Fruit fly (Drosophila melanogaster) whole organism, embryonic: ENCODE measurements around the gene how.
A peak's percentile ranks its signal among the peaks of the same experiment; 100 is the strongest.

ENCODE experiments used
- CG10321 ChIP-seq: fragments of 200-800 bp; sonication (Bioruptor generic); IDR thresholded peaks from 2 replicates; pipeline ENCODE4 v1.3.6; 2022; ENCODE audit warnings: missing biosample characterization, missing genetic modification characterization
- CG16779 ChIP-seq: fragments of 200-800 bp; sonication (Bioruptor generic); IDR thresholded peaks from 2 replicates; pipeline ENCODE4 v1.3.6; 2022; ENCODE audit warnings: missing biosample characterization, missing genetic modification characterization
- CG16813 ChIP-seq: fragments of 200-800 bp; sonication (Bioruptor generic); IDR thresholded peaks from 3 replicates; pipeline ENCODE4 v1.3.6; 2022; ENCODE audit warnings: missing biosample characterization, missing genetic modification characterization; ENCODE audit not compliant: partially characterized antibody
- CG16863 ChIP-seq: fragments of 200-800 bp; sonication (Bioruptor generic); optimal IDR thresholded peaks from 3 replicates; lab custom pipeline; 2016; ENCODE audit warnings: missing biosample characterization, missing genetic modification characterization
- CG17385 ChIP-seq: fragments of 200-800 bp; sonication (Bioruptor generic); optimal IDR thresholded peaks from 3 replicates; lab custom pipeline; 2018; ENCODE audit warnings: missing biosample characterization, mild to moderate bottlenecking, missing genetic modification characterization
- CG18011 ChIP-seq: fragments of 200-800 bp; sonication (Bioruptor generic); optimal IDR thresholded peaks from 2 replicates; lab custom pipeline; 2017; ENCODE audit warnings: missing biosample characterization, missing genetic modification characterization, mild to moderate bottlenecking, moderate library complexity, missing genotype
- CG2202 ChIP-seq: fragments of 200-800 bp; sonication (Bioruptor generic); optimal IDR thresholded peaks from 2 replicates; lab custom pipeline; 2018; ENCODE audit warnings: missing biosample characterization, mild to moderate bottlenecking, missing genetic modification characterization
- CG2678 ChIP-seq: fragments of 200-800 bp; sonication (Bioruptor generic); optimal IDR thresholded peaks from 3 replicates; lab custom pipeline; 2019; ENCODE audit warnings: missing biosample characterization, mild to moderate bottlenecking, missing genetic modification characterization, moderate library complexity
- CG2712 ChIP-seq: fragments of 200-800 bp; optimal IDR thresholded peaks from 3 replicates; lab custom pipeline; 2019; ENCODE audit warnings: missing biosample characterization, mild to moderate bottlenecking, missing genetic modification characterization, moderate library complexity
- CG5953 ChIP-seq: fragments of 200-800 bp; sonication (Bioruptor generic); IDR thresholded peaks from 2 replicates; pipeline ENCODE4 v1.3.6; 2022; ENCODE audit warnings: missing biosample characterization, missing genetic modification characterization
- CG6254 ChIP-seq: fragments of 200-800 bp; sonication (Bioruptor generic); optimal IDR thresholded peaks from 3 replicates; lab custom pipeline; 2017; ENCODE audit warnings: mild to moderate bottlenecking, missing biosample characterization, missing genetic modification reagents, missing genetic modification characterization
- CG8281 ChIP-seq: fragments of 200-800 bp; sonication (Bioruptor generic); optimal IDR thresholded peaks from 2 replicates; lab custom pipeline; 2018; ENCODE audit warnings: missing biosample characterization, mild to moderate bottlenecking, missing genetic modification characterization, moderate library complexity
- CG8290 ChIP-seq, 3 experiments: fragments of 200-800 bp; sonication (Bioruptor generic); optimal IDR thresholded peaks; 2 replicates each; lab custom pipeline; 2016 to 2019; ENCODE audit warnings: missing biosample characterization in 3 of 3, missing genetic modification characterization in 3 of 3, mild to moderate bottlenecking in 2 of 3, moderate library complexity in 1 of 3
- Camta ChIP-seq: fragments of 200-800 bp; sonication (Bioruptor generic); optimal IDR thresholded peaks from 2 replicates; lab custom pipeline; 2016; ENCODE audit warnings: missing biosample characterization, missing genetic modification characterization
- Dll ChIP-seq: fragments of 200-800 bp; sonication (Bioruptor generic); IDR thresholded peaks from 4 replicates; pipeline ENCODE4 v1.3.6; 2022; ENCODE audit warnings: missing biosample characterization, missing genetic modification characterization; ENCODE audit not compliant: partially characterized antibody
- Doc2 ChIP-seq: fragments of 200-800 bp; sonication (Bioruptor generic); IDR thresholded peaks from 2 replicates; pipeline ENCODE4 v1.3.6; 2022; ENCODE audit warnings: missing biosample characterization, missing genetic modification characterization
- Drgx ChIP-seq: fragments of 200-800 bp; sonication (Bioruptor generic); IDR thresholded peaks from 2 replicates; pipeline ENCODE4 v1.3.6; 2022; ENCODE audit warnings: missing biosample characterization, missing genetic modification characterization
- HHEX ChIP-seq: fragments of 200-800 bp; sonication (Bioruptor generic); optimal IDR thresholded peaks from 3 replicates; lab custom pipeline; 2017; ENCODE audit warnings: missing biosample characterization, mild to moderate bottlenecking, missing genetic modification characterization, missing genetic modification reagents
- HLHmδ ChIP-seq: fragments of 200-800 bp; sonication (Bioruptor generic); optimal IDR thresholded peaks from 2 replicates; lab custom pipeline; 2018; ENCODE audit warnings: missing biosample characterization, mild to moderate bottlenecking, missing genetic modification characterization, moderate library complexity
- Max ChIP-seq: fragments of 200-800 bp; sonication (Bioruptor generic); optimal IDR thresholded peaks from 2 replicates; lab custom pipeline; 2016; ENCODE audit warnings: missing biosample characterization, mild to moderate bottlenecking, missing genetic modification characterization
- Med ChIP-seq: fragments of 200-800 bp; sonication (Bioruptor generic); peaks from one replicate; lab custom pipeline; 2016; ENCODE audit warnings: missing biosample characterization, missing genetic modification characterization, mild to moderate bottlenecking, inconsistent platforms, moderate library complexity
- NC2β ChIP-seq: fragments of 200-800 bp; sonication (Bioruptor generic); optimal IDR thresholded peaks from 2 replicates; lab custom pipeline; 2016; ENCODE audit warnings: missing biosample characterization, missing genetic modification characterization
- Nf-YC ChIP-seq: fragments of 200-800 bp; optimal IDR thresholded peaks from 3 replicates; lab custom pipeline; 2019; ENCODE audit warnings: missing biosample characterization, mild to moderate bottlenecking, missing genetic modification characterization, moderate library complexity
- Pdp1 ChIP-seq, 2 experiments: fragments of 200-800 bp; sonication (Bioruptor generic); optimal IDR thresholded peaks; 3 replicates each; lab custom pipeline; 2016; ENCODE audit warnings: missing biosample characterization in 2 of 2, missing genetic modification characterization in 2 of 2, mild to moderate bottlenecking in 1 of 2, moderate library complexity in 1 of 2
- Ptx1 ChIP-seq: fragments of 200-800 bp; sonication (Bioruptor generic); IDR thresholded peaks from 2 replicates; pipeline ENCODE4 v1.3.6; 2022; ENCODE audit warnings: missing biosample characterization, missing genetic modification characterization
- Sox102F ChIP-seq: fragments of 200-800 bp; sonication (Bioruptor generic); optimal IDR thresholded peaks from 2 replicates; lab custom pipeline; 2018; ENCODE audit warnings: missing biosample characterization, mild to moderate bottlenecking, missing genetic modification characterization, moderate library complexity
- Sry-δ ChIP-seq: fragments of 200-800 bp; sonication (Bioruptor generic); optimal IDR thresholded peaks from 2 replicates; lab custom pipeline; 2016; ENCODE audit warnings: missing biosample characterization, missing genetic modification characterization
- ato ChIP-seq: fragments of 200-800 bp; sonication (Bioruptor generic); IDR thresholded peaks from 2 replicates; pipeline ENCODE4 v1.3.6; 2022; ENCODE audit warnings: missing biosample characterization, missing genetic modification characterization; ENCODE audit not compliant: partially characterized antibody
- corto ChIP-seq: fragments of 200-800 bp; sonication (Bioruptor generic); optimal IDR thresholded peaks from 2 replicates; lab custom pipeline; 2016; ENCODE audit warnings: missing biosample characterization, mild to moderate bottlenecking, missing genetic modification characterization, moderate library complexity
- croc ChIP-seq: fragments of 200-800 bp; sonication (Bioruptor generic); conservative IDR thresholded peaks from 3 replicates; pipeline ENCODE4 v1.3.6; 2022; ENCODE audit warnings: missing biosample characterization, missing genetic modification characterization
- dan ChIP-seq: fragments of 200-800 bp; sonication (Bioruptor generic); IDR thresholded peaks from 2 replicates; pipeline ENCODE4 v1.3.6; 2022; ENCODE audit warnings: missing biosample characterization, missing genetic modification characterization
- gem ChIP-seq: fragments of 200-800 bp; sonication (Bioruptor generic); optimal IDR thresholded peaks from 2 replicates; lab custom pipeline; 2019; ENCODE audit warnings: missing biosample characterization, mild to moderate bottlenecking, missing genetic modification characterization, moderate library complexity
- gro ChIP-seq: fragments of 200-800 bp; sonication (Bioruptor generic); optimal IDR thresholded peaks from 2 replicates; lab custom pipeline; 2016; ENCODE audit warnings: missing biosample characterization, missing genetic modification characterization
- gsb-n ChIP-seq: fragments of 200-800 bp; sonication (Bioruptor generic); optimal IDR thresholded peaks from 3 replicates; lab custom pipeline; 2018; ENCODE audit warnings: missing biosample characterization, mild to moderate bottlenecking, missing genetic modification characterization
- jigr1 ChIP-seq: fragments of 200-800 bp; sonication (Bioruptor generic); IDR thresholded peaks from 3 replicates; pipeline ENCODE4 v1.3.6; 2022; ENCODE audit warnings: missing biosample characterization, missing genetic modification characterization
- lov ChIP-seq, 2 experiments: fragments of 200-800 bp in 1 of 2; fragments of >200 bp in 1 of 2; sonication (Bioruptor generic) in 1 of 2; IDR thresholded peaks in 1 of 2; optimal IDR thresholded peaks in 1 of 2; 2 replicates in 1 of 2; 3 replicates in 1 of 2; pipeline versions ENCODE4 v1.3.6 to Lab custom; 2017 to 2022; ENCODE audit warnings: missing biosample characterization in 1 of 2, missing genetic modification characterization in 1 of 2
- mam ChIP-seq: fragments of 200-800 bp; sonication (Bioruptor generic); optimal IDR thresholded peaks from 3 replicates; lab custom pipeline; 2016; ENCODE audit warnings: missing biosample characterization, missing genetic modification characterization
- nerfin-2 ChIP-seq: fragments of 200-800 bp; sonication (Bioruptor generic); IDR thresholded peaks from 2 replicates; pipeline ENCODE4 v1.3.6; 2022; ENCODE audit warnings: missing biosample characterization, missing genetic modification characterization; ENCODE audit not compliant: partially characterized antibody
- prd ChIP-seq, 3 experiments: fragments of >200 bp in 2 of 3; fragments of 200-800 bp in 1 of 3; sonication (Bioruptor generic) in 1 of 3; optimal IDR thresholded peaks in 2 of 3; IDR thresholded peaks in 1 of 3; 2 replicates in 2 of 3; 3 replicates in 1 of 3; pipeline versions ENCODE4 v1.3.6 to Lab custom; 2017 to 2022; ENCODE audit warnings: missing biosample characterization in 1 of 3, missing genetic modification characterization in 1 of 3
- psq ChIP-seq: fragments of 200-800 bp; sonication (Bioruptor generic); optimal IDR thresholded peaks from 2 replicates; lab custom pipeline; 2017; ENCODE audit warnings: missing biosample characterization, missing genetic modification characterization
- seq ChIP-seq: fragments of 200-800 bp; sonication (Bioruptor generic); IDR thresholded peaks from 2 replicates; pipeline ENCODE4 v1.3.6; 2022; ENCODE audit warnings: missing biosample characterization, missing genetic modification characterization
- sima ChIP-seq: fragments of 200-800 bp; sonication (Bioruptor generic); optimal IDR thresholded peaks from 2 replicates; lab custom pipeline; 2016; ENCODE audit warnings: missing biosample characterization, missing genetic modification characterization
- sob ChIP-seq: fragments of 200-800 bp; sonication (Bioruptor generic); IDR thresholded peaks from 2 replicates; pipeline ENCODE4 v1.3.6; 2022; ENCODE audit warnings: missing biosample characterization, missing genetic modification characterization
- tap ChIP-seq: fragments of 200-800 bp; optimal IDR thresholded peaks from 3 replicates; lab custom pipeline; 2019; ENCODE audit warnings: missing biosample characterization, mild to moderate bottlenecking, missing genetic modification characterization, moderate library complexity
- trh ChIP-seq: fragments of 200-800 bp; sonication (Bioruptor generic); optimal IDR thresholded peaks from 2 replicates; lab custom pipeline; 2016; ENCODE audit warnings: missing biosample characterization, missing genetic modification characterization
- vfl ChIP-seq: fragments of 200-800 bp; sonication (Bioruptor generic); optimal IDR thresholded peaks from 2 replicates; lab custom pipeline; 2016; ENCODE audit warnings: missing biosample characterization, missing genetic modification characterization
- z ChIP-seq: fragments of 200-800 bp; sonication (Bioruptor generic); IDR thresholded peaks from 3 replicates; pipeline ENCODE4 v1.3.6; 2022; ENCODE audit warnings: missing biosample characterization, missing genetic modification characterization

Gene how

dm6 chr3R:22022623-22023022 is 19.4 kb upstream of the how start (continued):
- no peak for TF ChIP-seq CG10321
- no peak for TF ChIP-seq Sry-δ (GFP tag; lab: Kevin White, UChicago)
- no peak for TF ChIP-seq CG16813 (GFP tag; lab: Robert Waterston, UW)
- TF ChIP-seq Nf-YC, result no peak
- TF ChIP-seq NC2β (GFP tag; lab: Kevin White, UChicago), result no peak
- TF ChIP-seq nerfin-2 (GFP tag; lab: Robert Waterston, UW), result no peak
- no peak for TF ChIP-seq CG17385 (GFP tag; lab: Kevin White, UChicago)
- no peak for TF ChIP-seq trh
- TF ChIP-seq Camta (GFP tag; lab: Kevin White, UChicago), result no peak
- TF ChIP-seq lov (optimal IDR thresholded peaks at IDR 0.05; lab: Kevin White, UChicago), result no peak
- no peak for TF ChIP-seq lov (GFP tag; IDR thresholded peaks at IDR 0.05; lab: Robert Waterston, UW)
- TF ChIP-seq CG16863, result no peak
- TF ChIP-seq jigr1 (GFP tag; lab: Robert Waterston, UW), result no peak
- no peak for TF ChIP-seq CG2202
- TF ChIP-seq ato (GFP tag; lab: Robert Waterston, UW), result 0 out of 2 replicates have a peak, but pooled peaks have one; percentile 11
- no peak for TF ChIP-seq CG8281 (tag; lab: Kevin White, UChicago)
- peak; percentile 32; the same call in 1 of the 2 replicates for TF ChIP-seq seq (GFP tag; lab: Robert Waterston, UW)
- TF ChIP-seq Sox102F (GFP tag; lab: Kevin White, UChicago), result no peak
- TF ChIP-seq mam (GFP tag; lab: Kevin White, UChicago), result no peak
- no peak for TF ChIP-seq tap (tag; lab: Kevin White, UChicago)
- TF ChIP-seq vfl (GFP tag; lab: Kevin White, UChicago), result no peak
- no peak for TF ChIP-seq CG6254 (GFP tag; lab: Kevin White, UChicago)
- TF ChIP-seq prd (optimal IDR thresholded peaks at IDR 0.05; lab: Kevin White, UChicago), result no peak
- no peak for TF ChIP-seq prd (GFP tag; IDR thresholded peaks at IDR 0.05; lab: Robert Waterston, UW)
- no peak for TF ChIP-seq Max (GFP tag; lab: Kevin White, UChicago)
- no peak for TF ChIP-seq z (GFP tag; lab: Robert Waterston, UW)
- no peak for TF ChIP-seq psq (GFP tag; lab: Kevin White, UChicago)
- no peak for TF ChIP-seq sima (GFP tag; lab: Kevin White, UChicago)
- no peak for TF ChIP-seq Med
- no peak for TF ChIP-seq Drgx (GFP tag; lab: Robert Waterston, UW)
- no peak for TF ChIP-seq CG2678 (tag; lab: Kevin White, UChicago)
- no peak for TF ChIP-seq corto
- TF ChIP-seq gsb-n (tag; lab: Kevin White, UChicago), result no peak
- no peak for TF ChIP-seq croc (GFP tag; lab: Robert Waterston, UW)
- peak in 1 of 2 experiments; percentile 98 for TF ChIP-seq Pdp1 (GFP tag; optimal IDR thresholded peaks at IDR 0.05; lab: Kevin White, UChicago)
- TF ChIP-seq Doc2 (GFP tag; lab: Robert Waterston, UW), result no peak
- TF ChIP-seq Dll (GFP tag; lab: Robert Waterston, UW), result no peak; the same call in 3 of the 4 replicates
- TF ChIP-seq gem (tag; lab: Kevin White, UChicago), result no peak
- TF ChIP-seq sob, result no peak
- TF ChIP-seq CG5953 (GFP tag; lab: Robert Waterston, UW), result no peak
- no peak for TF ChIP-seq HLHmδ
- no peak for TF ChIP-seq HHEX (GFP tag; lab: Kevin White, UChicago)
- no peak for TF ChIP-seq CG18011 (GFP tag; lab: Kevin White, UChicago)
- TF ChIP-seq CG8290 (GFP tag; optimal IDR thresholded peaks at IDR 0.05; lab: Kevin White, UChicago), result no peak
- peak in 1 of 2 experiments; percentile 7 for TF ChIP-seq CG8290 (tag; optimal IDR thresholded peaks at IDR 0.05; lab: Kevin White, UChicago)
- no peak for TF ChIP-seq gro (GFP tag; lab: Kevin White, UChicago)
- TF ChIP-seq CG2712 (tag; lab: Kevin White, UChicago), result no peak
- TF ChIP-seq CG16779 (GFP tag; lab: Robert Waterston, UW), result no peak
- TF ChIP-seq dan (GFP tag; lab: Robert Waterston, UW), result no peak
- TF ChIP-seq Ptx1 (GFP tag; lab: Robert Waterston, UW), result no peak
